Fruit fly (Drosophila melanogaster): Measurements from ENCODE around the gene Elo68beta.

Gene Elo68beta

dm6 chr3L:11119396-11119900 lies 17.9 kb upstream of the Elo68beta start (continued):
- TF ChIP-seq vnd (GFP tag; IDR thresholded peaks at IDR 0.05; ENCODE audit: partially characterized antibody): no peak
- TF ChIP-seq stwl (tag; optimal IDR thresholded peaks at IDR 0.05): peak; percentile 1
- TF ChIP-seq Oaz (GFP tag; IDR thresholded peaks at IDR 0.05): no peak
- TF ChIP-seq onecut (GFP tag; IDR thresholded peaks at IDR 0.05): peak; percentile 54
- no peak for TF ChIP-seq Hr39 (optimal IDR thresholded peaks at IDR 0.05)
- no peak for TF ChIP-seq Bteb2 (GFP tag; optimal IDR thresholded peaks at IDR 0.05)
- peak; percentile 23; the same call in 1 of the 3 replicates for TF ChIP-seq tgo (GFP tag; IDR thresholded peaks at IDR 0.05)
- no peak for TF ChIP-seq Kr (GFP tag; optimal IDR thresholded peaks at IDR 0.05)
- TF ChIP-seq Ptx1 (GFP tag; IDR thresholded peaks at IDR 0.05): 0 out of 2 replicates have a peak, but pooled peaks have one; percentile 24
- 0 out of 2 replicates have a peak, but pooled peaks have one; percentile 13 for TF ChIP-seq MBD-R2 (GFP tag; IDR thresholded peaks at IDR 0.05)
- peak; percentile 40; the same call in 1 of the 2 replicates for TF ChIP-seq al (GFP tag; IDR thresholded peaks at IDR 0.05)
- TF ChIP-seq sug (tag; optimal IDR thresholded peaks at IDR 0.05): peak; percentile 83
- 0 out of 3 replicates have a peak, but pooled peaks have one; percentile 37 for TF ChIP-seq CG6791 (GFP tag; IDR thresholded peaks at IDR 0.05; ENCODE audit: partially characterized antibody)
- TF ChIP-seq grau (tag; optimal IDR thresholded peaks at IDR 0.05): peak; percentile 5
- TF ChIP-seq CG9817 (tag; optimal IDR thresholded peaks at IDR 0.05): peak; percentile 27
- no peak for TF ChIP-seq ap (GFP tag; IDR thresholded peaks at IDR 0.05)
- 0 out of 2 replicates have a peak, but pooled peaks have one; percentile 10 for TF ChIP-seq CG42726 (GFP tag; IDR thresholded peaks at IDR 0.05; ENCODE audit: partially characterized antibody)
- TF ChIP-seq CG32767 (GFP tag; IDR thresholded peaks at IDR 0.05): peak; percentile 16; the same call in 1 of the 2 replicates

dm6 chr3L:11118627-11119395 lies 17.3 kb upstream of the Elo68beta start:
- TF ChIP-seq CG10267 (tag; optimal IDR thresholded peaks at IDR 0.05) (peak; percentile 25), psq (GFP tag; optimal IDR thresholded peaks at IDR 0.05) (peak; percentile 67), Ets97D (GFP tag; optimal IDR thresholded peaks at IDR 0.05) (peak; percentile 8), CG32767 (GFP tag; IDR thresholded peaks at IDR 0.05) (peak; percentile 89), CG7372 (GFP tag; IDR thresholded peaks at IDR 0.05) (no peak), CG17802 (tag; optimal IDR thresholded peaks at IDR 0.05) (no peak), gro (GFP tag; optimal IDR thresholded peaks at IDR 0.05) (peak; percentile 72), trem (tag; optimal IDR thresholded peaks at IDR 0.05) (no peak), phol (tag; optimal IDR thresholded peaks at IDR 0.05) (peak; percentile 25), zfh1 (GFP tag; IDR thresholded peaks at IDR 0.05) (peak; percentile 77), C15 (GFP tag; IDR thresholded peaks at IDR 0.05) (0 out of 3 replicates have a peak, but pooled peaks have one; percentile 66), tin (GFP tag; optimal IDR thresholded peaks at IDR 0.05) (no peak), seq (GFP tag; IDR thresholded peaks at IDR 0.05) (peak; percentile 80), CG33213 (GFP tag; optimal IDR thresholded peaks at IDR 0.05) (peak; percentile 70), CG1529 (GFP tag; optimal IDR thresholded peaks at IDR 0.05) (peak; percentile 72), CG1792 (GFP tag; optimal IDR thresholded peaks at IDR 0.05) (peak; percentile 69), crc (GFP tag; optimal IDR thresholded peaks at IDR 0.05) (peak; percentile 64), PHDP (tag; optimal IDR thresholded peaks at IDR 0.05) (peak; percentile 55), Hsf (GFP tag; optimal IDR thresholded peaks at IDR 0.05) (peak; percentile 38), vnd (GFP tag; IDR thresholded peaks at IDR 0.05; ENCODE audit: partially characterized antibody) (no peak), B-H1 (GFP tag; IDR thresholded peaks at IDR 0.05) (no peak), tna (GFP tag; IDR thresholded peaks at IDR 0.05; ENCODE audit: partially characterized antibody) (no peak), Atf3 (GFP tag; optimal IDR thresholded peaks at IDR 0.05) (peak; percentile 42), CG4328 (GFP tag; optimal IDR thresholded peaks at IDR 0.05) (peak; percentile 95), CG30403 (GFP tag; optimal IDR thresholded peaks at IDR 0.05) (peak; percentile 17), CG17361 (GFP tag; IDR thresholded peaks at IDR 0.05) (peak; percentile 64; the same call in 1 of the 3 replicates), CG4820 (GFP tag; optimal IDR thresholded peaks at IDR 0.05) (no peak), dysf (GFP tag; IDR thresholded peaks at IDR 0.05) (peak; percentile 27; the same call in 1 of the 3 replicates), CG11456 (GFP tag; IDR thresholded peaks at IDR 0.05) (peak; percentile 81; the same call in 2 of the 3 replicates), NfI (GFP tag; optimal IDR thresholded peaks at IDR 0.05) (peak; percentile 65), pan (optimal IDR thresholded peaks at IDR 0.05) (no peak), pan (GFP tag; optimal IDR thresholded peaks at IDR 0.05 in 1 of 2, IDR thresholded peaks at IDR 0.05 in 1 of 2) (peak in 1 of 2 experiments; percentile 47), Gug (GFP tag; IDR thresholded peaks at IDR 0.05) (no peak)
